Worm (Caenorhabditis elegans): ENCODE data around the gene ZK354.7.
"Not testable (repeated sequence)": the region's sequence is repeated elsewhere in the genome, so short reads cannot be mapped to it uniquely, and the experiment has no call there.

The ZK354.7 gene

ce11 chrIV:5316223-5316622 is 13.3 kb upstream of the ZK354.7 start, which contains the start of gene msp-65:
TSS of gene msp-65 (plus strand) at chrIV:5316523.
- not testable (repeated sequence) for TF ChIP-seq sea-2 (GFP tag; optimal IDR thresholded peaks at IDR 0.05); lin-39 (tag; optimal IDR thresholded peaks at IDR 0.05); egl-27 (tag; optimal IDR thresholded peaks at IDR 0.05)

- not testable (repeated sequence) for TF ChIP-seq hmg-11 (tag; optimal IDR thresholded peaks at IDR 0.05); elt-1 (tag; optimal IDR thresholded peaks at IDR 0.05); fkh-10 (GFP tag; optimal IDR thresholded peaks at IDR 0.05)
Observed at ce11 chrIV:5313011-5313410, 10.1 kb upstream of the ZK354.7 start, which contains the start of the genes msp-59 and ZK354.2. TSS of gene msp-59 (minus strand) at chrIV:5313111. TSS of gene ZK354.2 (plus strand) at chrIV:5313405.

ce11 chrIV:5309742-5310141 is 6.8 kb upstream of the ZK354.7 start, which contains the start of gene ZK354.3:
TSS of gene ZK354.3 (plus strand) at chrIV:5310042.
- TF ChIP-seq mdl-1 (tag; optimal IDR thresholded peaks at IDR 0.05) = no peak
- TF ChIP-seq nhr-23 (tag; optimal IDR thresholded peaks at IDR 0.05) = no peak
- TF ChIP-seq eor-1 (tag; optimal IDR thresholded peaks at IDR 0.05) = no peak

- TF ChIP-seq elt-3, daf-12, nhr-25 (tag; optimal IDR thresholded peaks at IDR 0.05): not testable (repeated sequence)
Observed at ce11 chrIV:5308046-5308643, 5.2 kb upstream of the ZK354.7 start, which contains the start of the genes ZK354.9 and msp-58. TSS of gene ZK354.9 (minus strand) at chrIV:5308146. TSS of gene msp-58 (plus strand) at chrIV:5308593.

ce11 chrIV:5306040-5306439 is 3.1 kb upstream of the ZK354.7 start, which contains the start of gene ZK354.8:
TSS of gene ZK354.8 (minus strand) at chrIV:5306140.
- no peak for TF ChIP-seq egl-27 (tag; optimal IDR thresholded peaks at IDR 0.05)
- no peak for TF ChIP-seq ZK546.5 (tag; optimal IDR thresholded peaks at IDR 0.05)
- TF ChIP-seq mml-1 (tag; optimal IDR thresholded peaks at IDR 0.05) = no peak
- TF ChIP-seq ceh-28 (tag; optimal IDR thresholded peaks at IDR 0.05) = no peak
- TF ChIP-seq egl-5 (tag; optimal IDR thresholded peaks at IDR 0.05) = no peak
- no peak for TF ChIP-seq jun-1 (tag; optimal IDR thresholded peaks at IDR 0.05)
- no peak for TF ChIP-seq ztf-4 (tag; optimal IDR thresholded peaks at IDR 0.05)
- TF ChIP-seq nhr-77 (tag; optimal IDR thresholded peaks at IDR 0.05) = no peak
- TF ChIP-seq aly-2 (tag; optimal IDR thresholded peaks at IDR 0.05) = no peak

ce11 chrIV:5297436-5298012 is 5.4 kb downstream of the ZK354.7 start, which contains the start of the genes ZK354.6 and msp-113:
TSS of gene ZK354.6 (minus strand) at chrIV:5297536.
TSS of gene msp-113 (plus strand) at chrIV:5297962.
- TF ChIP-seq jun-1 (tag; optimal IDR thresholded peaks at IDR 0.05) (no peak), lin-15B (tag; optimal IDR thresholded peaks at IDR 0.05) (no peak), nhr-77 (tag; optimal IDR thresholded peaks at IDR 0.05) (no peak), ceh-9 (tag; optimal IDR thresholded peaks at IDR 0.05) (no peak), lsy-12 (tag; optimal IDR thresholded peaks at IDR 0.05) (no peak)

- TF ChIP-seq nhr-43 (tag; optimal IDR thresholded peaks at IDR 0.05; ENCODE audit: poor library complexity, severe bottlenecking); egl-5 (tag; optimal IDR thresholded peaks at IDR 0.05); elt-2 (tag; optimal IDR thresholded peaks at IDR 0.05): not testable (repeated sequence)
Observed at ce11 chrIV:5295240-5295639, 7.7 kb downstream of the ZK354.7 start, which contains the start of gene msp-51. TSS of gene msp-51 (minus strand) at chrIV:5295340.

- no peak for TF ChIP-seq unc-39 (tag; optimal IDR thresholded peaks at IDR 0.05)
- TF ChIP-seq snpc-4 (tag; optimal IDR thresholded peaks at IDR 0.05) = no peak
- TF ChIP-seq nhr-43 (tag; optimal IDR thresholded peaks at IDR 0.05; ENCODE audit: poor library complexity, severe bottlenecking) = no peak
Observed at ce11 chrIV:5294467-5294866, 8.5 kb downstream of the ZK354.7 start.
